Worm (Caenorhabditis elegans) whole organism, young adult: ENCODE measurements around the gene H41C03.1.

ENCODE experiments used
- B0035.1 ChIP-seq: sonication (generic microtip); optimal IDR thresholded peaks from 2 replicates; lab custom pipeline; 2016; ENCODE audit warnings: missing genetic modification characterization, mild to moderate bottlenecking, missing compliant biosample characterization, missing genotype, missing genetic modification reagents
- C06A6.2 ChIP-seq: fragments of 200-800 bp; sonication (Bioruptor generic); conservative IDR thresholded peaks from 2 replicates; pipeline ENCODE4 v1.3.6; 2022; ENCODE audit warnings: missing genetic modification characterization, missing compliant biosample characterization
- F22D6.2 ChIP-seq: sonication (generic microtip); optimal IDR thresholded peaks from 2 replicates; lab custom pipeline; 2016; ENCODE audit warnings: mild to moderate bottlenecking, missing genetic modification characterization, missing compliant biosample characterization
- F39B2.1 ChIP-seq: fragments of 200-800 bp; sonication (Bioruptor generic); IDR thresholded peaks from 2 replicates; pipeline ENCODE4 v1.3.6; 2022; ENCODE audit warnings: missing genetic modification reagents, missing genetic modification characterization, missing compliant biosample characterization
- K11D2.4 ChIP-seq: fragments of 200-800 bp; sonication (Bioruptor generic); IDR thresholded peaks from 2 replicates; pipeline ENCODE4 v1.3.6; 2022; ENCODE audit warnings: missing genetic modification reagents, missing genetic modification characterization, missing compliant biosample characterization
- K12H6.12 ChIP-seq: fragments of 200-800 bp; sonication (Bioruptor generic); optimal IDR thresholded peaks from 2 replicates; lab custom pipeline; 2018; ENCODE audit warnings: mild to moderate bottlenecking, missing genetic modification characterization, missing compliant biosample characterization
- Y67H2A.10 ChIP-seq: fragments of 200-800 bp; sonication (Bioruptor generic); conservative IDR thresholded peaks from 2 replicates; pipeline ENCODE4 v1.3.6; 2022; ENCODE audit warnings: missing genetic modification reagents, missing genetic modification characterization, missing compliant biosample characterization
- ama-1 ChIP-seq, 3 experiments: fragments of 150-350 bp in 1 of 3; sonication (generic microtip) in 2 of 3; optimal IDR thresholded peaks; 2 replicates each; lab custom pipeline; 2014 to 2018; ENCODE audit warnings: missing biosample characterization in 2 of 3, missing genetic modification characterization in 2 of 3, missing genetic modification reagents in 2 of 3
- aptf-2 ChIP-seq: fragments of 200-800 bp; sonication (Bioruptor generic); conservative IDR thresholded peaks from 2 replicates; pipeline ENCODE4 v1.3.6; 2022; ENCODE audit warnings: missing genetic modification reagents, missing genetic modification characterization, missing compliant biosample characterization
- bed-2 ChIP-seq: fragments of 200-800 bp; sonication (Bioruptor generic); IDR thresholded peaks from 2 replicates; pipeline ENCODE4 v1.3.6; 2022; ENCODE audit warnings: missing genetic modification reagents, missing genetic modification characterization, missing compliant biosample characterization
- cebp-2 ChIP-seq: fragments of 200-800 bp; sonication (Bioruptor generic); IDR thresholded peaks from 2 replicates; pipeline ENCODE4 v1.3.6; 2022; ENCODE audit warnings: missing genetic modification characterization, missing compliant biosample characterization
- ceh-100 ChIP-seq: fragments of 200-800 bp; sonication (Bioruptor generic); IDR thresholded peaks from 2 replicates; pipeline ENCODE4 v1.3.6; 2022; ENCODE audit warnings: missing genetic modification reagents, missing genetic modification characterization, missing compliant biosample characterization
- ceh-79 ChIP-seq: sonication (generic microtip); optimal IDR thresholded peaks from 2 replicates; lab custom pipeline; 2017; ENCODE audit warnings: mild to moderate bottlenecking, missing genetic modification characterization, missing compliant biosample characterization
- ceh-91 ChIP-seq: fragments of 200-800 bp; sonication (Bioruptor generic); IDR thresholded peaks from 2 replicates; pipeline ENCODE4 v1.3.6; 2022; ENCODE audit warnings: missing genetic modification reagents, missing genetic modification characterization, missing compliant biosample characterization
- die-1 ChIP-seq: sonication (generic microtip); optimal IDR thresholded peaks from 2 replicates; lab custom pipeline; 2016; ENCODE audit warnings: missing genotype, mild to moderate bottlenecking, missing genetic modification characterization, missing compliant biosample characterization
- dpl-1 ChIP-seq: fragments of 150-350 bp; optimal IDR thresholded peaks from 2 replicates; lab custom pipeline; 2014; ENCODE audit warnings: missing biosample characterization, missing genetic modification reagents, missing genetic modification characterization
- egl-18 ChIP-seq: fragments of 200-800 bp; sonication (Bioruptor generic); IDR thresholded peaks from 2 replicates; pipeline ENCODE4 v1.3.6; 2022; ENCODE audit warnings: missing genetic modification reagents, missing genetic modification characterization, missing compliant biosample characterization
- egl-44 ChIP-seq: fragments of 200-800 bp; sonication (Bioruptor generic); IDR thresholded peaks from 2 replicates; pipeline ENCODE4 v1.3.6; 2022; ENCODE audit warnings: missing genetic modification reagents, missing genetic modification characterization, missing compliant biosample characterization
- fkh-3 ChIP-seq: sonication (generic microtip); optimal IDR thresholded peaks from 2 replicates; lab custom pipeline; 2016; ENCODE audit warnings: mild to moderate bottlenecking, missing genetic modification characterization, missing compliant biosample characterization
- hmg-1.2 ChIP-seq: fragments of 200-800 bp; sonication (Bioruptor generic); IDR thresholded peaks from 2 replicates; pipeline ENCODE4 v1.3.6; 2022; ENCODE audit warnings: missing genetic modification reagents, missing genetic modification characterization, missing compliant biosample characterization
- let-526 ChIP-seq: fragments of 200-800 bp; sonication (Bioruptor generic); IDR thresholded peaks from 2 replicates; pipeline ENCODE4 v1.3.6; 2022; ENCODE audit warnings: missing genetic modification reagents, missing genetic modification characterization, missing compliant biosample characterization
- lin-35 ChIP-seq, 3 experiments: fragments of 150-350 bp in 2 of 3; sonication (generic microtip) in 1 of 3; optimal IDR thresholded peaks; 2 replicates each; lab custom pipeline; 2014 to 2018; ENCODE audit warnings: missing biosample characterization in 3 of 3, missing genetic modification characterization in 3 of 3, missing genetic modification reagents in 3 of 3
- lin-40 ChIP-seq: sonication (generic microtip); optimal IDR thresholded peaks from 2 replicates; lab custom pipeline; 2016; ENCODE audit warnings: missing genetic modification characterization, mild to moderate bottlenecking, missing compliant biosample characterization, missing genotype, missing genetic modification reagents
- lir-1 ChIP-seq: fragments of 200-800 bp; sonication (Bioruptor generic); conservative IDR thresholded peaks from 2 replicates; pipeline ENCODE4 v1.3.6; 2022; ENCODE audit warnings: missing genetic modification reagents, missing genetic modification characterization, missing compliant biosample characterization
- mel-28 ChIP-seq: sonication (generic microtip); optimal IDR thresholded peaks from 2 replicates; lab custom pipeline; 2016; ENCODE audit warnings: borderline replicate concordance, mild to moderate bottlenecking, missing genetic modification characterization, missing compliant biosample characterization
- nfya-1 ChIP-seq: sonication (generic microtip); optimal IDR thresholded peaks from 2 replicates; lab custom pipeline; 2017; ENCODE audit warnings: antibody characterized with exemption, missing compliant biosample characterization, missing genetic modification characterization, borderline replicate concordance; ENCODE audit not compliant: insufficient read depth
- nfyb-1 ChIP-seq: fragments of 200-800 bp; sonication (Bioruptor generic); IDR thresholded peaks from 2 replicates; pipeline ENCODE4 v1.3.6; 2022; ENCODE audit warnings: missing genetic modification reagents, missing genetic modification characterization, missing compliant biosample characterization
- nhr-120 ChIP-seq: fragments of 200-800 bp; sonication (Bioruptor generic); IDR thresholded peaks from 2 replicates; pipeline ENCODE4 v1.3.6; 2022; ENCODE audit warnings: missing genetic modification characterization, missing compliant biosample characterization
- pbrm-1 ChIP-seq: fragments of 200-800 bp; sonication (Bioruptor generic); IDR thresholded peaks from 2 replicates; pipeline ENCODE4 v1.3.6; 2022; ENCODE audit warnings: missing genetic modification reagents, missing genetic modification characterization, missing compliant biosample characterization
- rcor-1 ChIP-seq: fragments of 200-800 bp; sonication (Bioruptor generic); IDR thresholded peaks from 2 replicates; pipeline ENCODE4 v1.3.6; 2022; ENCODE audit warnings: missing genetic modification reagents, missing genetic modification characterization, missing compliant biosample characterization
- snpc-4 ChIP-seq, 5 experiments: fragments of 150-350 bp in 1 of 5; sonication (generic microtip) in 4 of 5; optimal IDR thresholded peaks; 2 replicates each; lab custom pipeline; 2014 to 2018; ENCODE audit warnings: missing genetic modification characterization in 5 of 5, missing biosample characterization in 3 of 5, antibody characterized with exemption in 2 of 5, mild to moderate bottlenecking in 2 of 5, missing compliant biosample characterization in 2 of 5, missing genotype in 2 of 5, moderate library complexity in 2 of 5, missing genetic modification reagents in 1 of 5
- sptf-2 ChIP-seq: fragments of 200-800 bp; sonication (Bioruptor generic); optimal IDR thresholded peaks from 2 replicates; lab custom pipeline; 2018; ENCODE audit warnings: mild to moderate bottlenecking, missing genetic modification characterization, missing compliant biosample characterization
- unc-130 ChIP-seq: sonication (generic microtip); optimal IDR thresholded peaks from 2 replicates; lab custom pipeline; 2016; ENCODE audit warnings: missing genetic modification reagents, missing genetic modification characterization, missing compliant biosample characterization
- zim-3 ChIP-seq: sonication (generic microtip); optimal IDR thresholded peaks from 2 replicates; lab custom pipeline; 2017; ENCODE audit warnings: mild to moderate bottlenecking, missing genetic modification characterization, moderate library complexity, missing compliant biosample characterization
- ztf-18 ChIP-seq: sonication (generic microtip); optimal IDR thresholded peaks from 2 replicates; lab custom pipeline; 2016; ENCODE audit warnings: missing genotype, mild to moderate bottlenecking, missing genetic modification characterization, missing compliant biosample characterization
- ztf-22 ChIP-seq: fragments of 200-800 bp; sonication (Bioruptor generic); optimal IDR thresholded peaks from 2 replicates; lab custom pipeline; 2018; ENCODE audit warnings: mild to moderate bottlenecking, missing genetic modification characterization, moderate library complexity, missing compliant biosample characterization
- ztf-6 ChIP-seq: fragments of 200-800 bp; sonication (Bioruptor generic); IDR thresholded peaks from 2 replicates; pipeline ENCODE4 v1.3.6; 2022; ENCODE audit warnings: missing genetic modification reagents, missing genetic modification characterization, missing compliant biosample characterization

The H41C03.1 gene

DNA sequence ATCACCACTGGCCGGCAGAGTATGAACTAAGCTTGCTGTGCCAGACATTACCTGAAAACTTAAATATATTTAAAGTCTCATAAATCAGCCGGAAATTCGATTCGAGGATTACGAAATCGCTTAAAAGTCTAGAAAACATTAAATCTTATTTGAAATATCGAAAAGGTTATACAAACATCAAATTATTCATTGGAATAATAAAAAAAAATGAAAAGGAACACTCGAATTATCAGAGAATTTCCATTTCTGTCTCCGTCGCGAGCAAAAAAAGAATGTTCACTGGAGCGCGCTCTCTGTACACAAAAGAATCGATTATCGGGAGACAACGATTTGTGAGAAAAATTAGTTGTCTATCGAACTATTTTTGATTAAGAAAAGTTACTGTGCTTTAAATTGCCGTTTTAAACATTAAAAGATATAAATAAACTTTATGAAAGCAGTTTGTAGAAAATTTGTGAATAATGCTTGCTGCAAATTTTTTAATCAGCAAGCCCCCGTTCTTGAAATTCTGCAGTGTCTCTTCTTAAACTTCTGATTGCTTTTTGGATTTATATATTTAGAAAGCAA lies 18.0 kb upstream of the H41C03.1 start, which contains the start of gene fzo-1 (continued):
- no peak for TF ChIP-seq dpl-1 (GFP tag; lab: Kevin White, UChicago)
- TF ChIP-seq aptf-2 (GFP tag; lab: Robert Waterston, UW), result no peak
- TF ChIP-seq F22D6.2 (tag; lab: Kevin White, UChicago), result no peak
- TF ChIP-seq ztf-22 (GFP tag; lab: Kevin White, UChicago), result no peak
- TF ChIP-seq K12H6.12 (tag; lab: Kevin White, UChicago), result peak; percentile 18
- no peak for TF ChIP-seq ceh-91
- no peak for TF ChIP-seq nfyb-1 (GFP tag; lab: Robert Waterston, UW)
- no peak for TF ChIP-seq egl-44 (GFP tag; lab: Robert Waterston, UW)
- TF ChIP-seq die-1 (tag; lab: Kevin White, UChicago), result no peak

DNA sequence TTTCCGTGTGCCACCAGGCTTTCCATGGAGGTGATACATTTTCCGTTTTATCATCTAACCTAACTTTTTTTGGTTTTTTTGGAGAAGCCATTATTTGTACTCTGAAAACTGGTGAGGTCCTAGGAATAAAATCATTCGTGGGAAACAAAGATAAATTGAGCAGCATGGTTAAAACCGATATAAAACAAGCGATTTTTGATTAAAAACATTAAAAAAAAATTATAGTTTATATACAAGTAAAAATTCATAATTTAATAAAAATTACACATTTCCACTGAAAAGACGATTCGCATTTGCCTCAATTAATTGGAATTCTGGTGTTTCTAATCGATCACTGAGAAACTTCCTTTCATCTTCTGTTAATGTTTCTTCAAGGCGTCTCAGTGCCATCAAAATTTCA lies 15.8 kb upstream of the H41C03.1 start, which contains the start of gene ZK1248.15:
Gene ZK1248.15 (minus strand): TSS at position 101 of the 400 bp plus-strand sequence.
- no peak for TF ChIP-seq lir-1 (GFP tag; lab: Robert Waterston, UW)
- TF ChIP-seq F22D6.2 (tag; lab: Kevin White, UChicago), result no peak
- no peak for TF ChIP-seq B0035.1 (tag; lab: Kevin White, UChicago)
- no peak for TF ChIP-seq nfyb-1 (GFP tag; lab: Robert Waterston, UW)
- TF ChIP-seq sptf-2 (GFP tag; lab: Kevin White, UChicago), result no peak
- no peak for TF ChIP-seq ama-1 (optimal IDR thresholded peaks at IDR 0.05; lab: Kevin White, UChicago)
- TF ChIP-seq ama-1 (GFP tag; optimal IDR thresholded peaks at IDR 0.05; lab: Kevin White, UChicago), result no peak
- TF ChIP-seq C06A6.2, result no peak
- no peak for TF ChIP-seq ztf-6 (GFP tag; lab: Robert Waterston, UW)

DNA sequence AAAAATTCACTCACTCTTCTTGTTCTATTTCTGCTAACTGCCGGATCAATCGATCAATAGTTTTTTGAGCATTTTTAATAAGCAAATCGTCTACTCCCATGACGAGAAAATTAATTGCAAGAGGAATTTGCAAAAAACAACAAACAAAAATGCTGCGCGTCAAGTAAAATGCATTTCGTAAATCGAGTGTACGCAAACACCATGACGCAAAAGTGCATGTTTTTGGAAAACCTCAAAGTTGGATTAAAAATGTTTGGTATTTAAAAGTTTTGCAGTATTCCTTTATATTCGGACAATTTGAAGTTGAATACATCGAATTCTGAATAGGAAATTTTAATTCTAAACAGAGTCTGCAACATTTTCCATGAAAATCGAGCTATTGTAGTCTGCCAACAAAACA lies 15.0 kb upstream of the H41C03.1 start, which contains the start of gene ZK1248.19:
Gene ZK1248.19 (minus strand): TSS at position 188 of the 400 bp plus-strand sequence.
- TF ChIP-seq mel-28 (tag; lab: Kevin White, UChicago), result no peak
- TF ChIP-seq fkh-3 (tag; lab: Kevin White, UChicago), result no peak
- TF ChIP-seq hmg-1.2 (GFP tag; lab: Robert Waterston, UW), result no peak
- no peak for TF ChIP-seq lin-40
- TF ChIP-seq ceh-100, result peak; percentile 52; the same call in 1 of the 2 replicates
- TF ChIP-seq K11D2.4, result no peak
- peak; percentile 70; the same call in 1 of the 2 replicates for TF ChIP-seq rcor-1
- no peak for TF ChIP-seq B0035.1 (tag; lab: Kevin White, UChicago)
- no peak for TF ChIP-seq snpc-4 (GFP tag; optimal IDR thresholded peaks at IDR 0.05; lab: Kevin White, UChicago)
- peak in 1 of 4 experiments; percentile 26 for TF ChIP-seq snpc-4 (tag; optimal IDR thresholded peaks at IDR 0.05; lab: Kevin White, UChicago)
- no peak for TF ChIP-seq cebp-2 (GFP tag; lab: Robert Waterston, UW)
- TF ChIP-seq, all 124 proteins: peak for 3

DNA sequence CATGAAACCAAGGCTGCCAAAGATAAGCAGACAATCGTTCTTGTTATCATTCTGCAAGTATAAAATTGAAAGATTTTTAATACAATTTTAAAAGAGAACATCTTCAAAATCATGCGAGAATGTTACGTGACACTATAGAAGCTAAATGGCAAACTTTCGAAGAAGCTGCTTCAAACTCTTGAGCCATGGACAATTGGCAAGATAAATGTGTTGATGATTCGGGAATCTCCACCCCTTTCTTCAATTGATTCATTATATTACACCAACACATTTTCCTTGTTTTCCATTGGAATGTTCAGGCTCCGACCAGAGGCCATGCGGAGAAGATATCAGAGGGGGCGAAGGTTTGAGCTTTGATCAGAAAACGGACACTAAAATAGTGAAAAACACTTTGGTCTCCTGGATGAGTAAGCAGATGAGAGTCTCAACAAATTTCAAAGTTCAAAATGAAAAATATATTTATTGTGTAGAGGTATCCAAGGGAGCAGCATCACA lies 13.1 kb upstream of the H41C03.1 start, which contains the start of gene lec-5:
Gene lec-5 (minus strand): TSS at position 51 of the 495 bp plus-strand sequence.
- no peak for TF ChIP-seq pbrm-1 (GFP tag; lab: Robert Waterston, UW)
- TF ChIP-seq nfya-1 (tag; lab: Kevin White, UChicago), result no peak
- no peak for TF ChIP-seq ceh-79 (tag; lab: Kevin White, UChicago)
- TF ChIP-seq bed-2 (GFP tag; lab: Robert Waterston, UW), result no peak
- TF ChIP-seq F39B2.1 (GFP tag; lab: Robert Waterston, UW), result no peak

DNA sequence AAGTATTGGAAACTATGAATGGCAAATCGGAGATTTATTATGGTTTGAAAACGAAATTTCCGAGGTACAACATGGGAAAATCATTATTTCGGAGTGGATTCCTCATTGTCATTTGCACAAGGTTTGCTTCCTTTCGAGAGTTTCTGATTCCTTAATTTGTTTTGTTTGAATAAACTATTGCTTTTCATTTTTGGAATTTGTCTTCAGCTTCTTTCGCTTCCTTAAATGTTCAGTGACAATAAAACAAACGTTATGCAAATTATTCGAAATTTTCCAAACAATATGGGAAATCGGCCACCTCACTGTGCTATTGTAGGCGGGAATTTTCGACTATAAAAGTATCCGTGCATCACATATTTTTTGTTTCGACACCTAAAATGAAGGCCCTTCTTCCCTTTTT lies 12.4 kb upstream of the H41C03.1 start, which contains the start of gene nep-25:
Gene nep-25 (plus strand): TSS at position 375 of the 400 bp plus-strand sequence.
- TF ChIP-seq Y67H2A.10, result no peak
- TF ChIP-seq unc-130, result no peak
- no peak for TF ChIP-seq let-526 (GFP tag; lab: Robert Waterston, UW)
- TF ChIP-seq C06A6.2, result no peak
- no peak for TF ChIP-seq egl-18 (GFP tag; lab: Robert Waterston, UW)
- TF ChIP-seq nhr-120 (GFP tag; lab: Robert Waterston, UW), result no peak
- no peak for TF ChIP-seq dpl-1 (GFP tag; lab: Kevin White, UChicago)
- no peak for TF ChIP-seq ztf-18 (tag; lab: Kevin White, UChicago)
- no peak for TF ChIP-seq lin-35 (GFP tag; optimal IDR thresholded peaks at IDR 0.05; lab: Kevin White, UChicago)
- TF ChIP-seq zim-3 (tag; lab: Kevin White, UChicago), result no peak
- TF ChIP-seq, all 124 proteins: peak for 0
